Worm (Caenorhabditis elegans): ENCODE data around the gene col-183.

DNA sequence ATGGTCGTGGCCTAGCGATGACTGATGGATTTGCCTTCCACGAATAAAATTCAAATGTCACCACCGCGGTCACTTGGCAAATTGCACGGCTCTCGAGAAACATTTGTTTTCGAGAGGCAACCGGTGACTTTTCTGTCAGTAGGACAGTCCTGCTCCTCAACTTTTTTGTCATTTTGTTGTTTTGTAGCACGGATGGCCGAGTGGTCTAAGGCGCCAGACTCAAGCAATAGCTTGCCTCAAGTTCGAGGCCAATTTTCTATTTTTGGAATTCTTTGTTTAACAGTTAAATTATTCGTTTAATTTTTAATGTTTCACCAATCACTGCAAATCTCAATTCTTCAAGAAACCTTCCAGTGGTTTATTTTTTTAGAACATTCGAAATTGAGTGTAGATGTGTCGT lies 23.3 kb downstream of the col-183 start:
- TF ChIP-seq hmg-4 (GFP tag; optimal IDR thresholded peaks at IDR 0.05), result no peak
- TF ChIP-seq ama-1 (optimal IDR thresholded peaks at IDR 0.05), result no peak
- TF ChIP-seq tbx-11 (GFP tag; IDR thresholded peaks at IDR 0.05), result no peak
- TF ChIP-seq hnd-1 (tag; optimal IDR thresholded peaks at IDR 0.05), result no peak
- TF ChIP-seq ceh-13 (GFP tag; optimal IDR thresholded peaks at IDR 0.05), result no peak
- no peak for TF ChIP-seq ets-7 (tag; optimal IDR thresholded peaks at IDR 0.05)
- TF ChIP-seq tbx-37 (GFP tag; conservative IDR thresholded peaks at IDR 0.05), result no peak
- no peak for TF ChIP-seq pes-1 (GFP tag; IDR thresholded peaks at IDR 0.05)
- TF ChIP-seq sea-1 (GFP tag; conservative IDR thresholded peaks at IDR 0.05), result no peak
- no peak for TF ChIP-seq ceh-36 (tag; optimal IDR thresholded peaks at IDR 0.05)
- TF ChIP-seq tra-4 (tag; optimal IDR thresholded peaks at IDR 0.05), result no peak
- no peak for TF ChIP-seq B0310.2 (tag; optimal IDR thresholded peaks at IDR 0.05)

Measured in whole organism, early embryonic.